Fruit fly (Drosophila melanogaster) whole organism, embryonic: Measurements from ENCODE around the gene DNAlig4.

Experiments
- ATbp ChIP-seq: fragments of 200-800 bp; sonication (Bioruptor generic); optimal IDR thresholded peaks from 2 replicates; lab custom pipeline; 2017; ENCODE audit warnings: missing biosample characterization, mild to moderate bottlenecking, missing genetic modification characterization, missing genetic modification reagents
- Asciz ChIP-seq: fragments of 200-800 bp; sonication (Bioruptor generic); optimal IDR thresholded peaks from 2 replicates; lab custom pipeline; 2017; ENCODE audit warnings: missing biosample characterization, mild to moderate bottlenecking, missing genetic modification characterization, missing genetic modification reagents
- Atf3 ChIP-seq: fragments of 200-800 bp; sonication (Bioruptor generic); optimal IDR thresholded peaks from 3 replicates; lab custom pipeline; 2016; ENCODE audit warnings: missing biosample characterization, missing genetic modification characterization
- Bteb2 ChIP-seq: fragments of 200-800 bp; sonication (Bioruptor generic); optimal IDR thresholded peaks from 2 replicates; lab custom pipeline; 2016; ENCODE audit warnings: missing biosample characterization, missing genetic modification characterization
- CG10147 ChIP-seq: fragments of 200-800 bp; sonication (Bioruptor generic); optimal IDR thresholded peaks from 2 replicates; lab custom pipeline; 2019; ENCODE audit warnings: missing biosample characterization, mild to moderate bottlenecking, missing genetic modification characterization, moderate library complexity
- CG10209 ChIP-seq: fragments of 200-800 bp; sonication (Bioruptor generic); optimal IDR thresholded peaks from 3 replicates; lab custom pipeline; 2017; ENCODE audit warnings: missing biosample characterization, mild to moderate bottlenecking, missing genetic modification characterization, missing genetic modification reagents
- CG12942 ChIP-seq: fragments of 200-800 bp; sonication (Bioruptor generic); optimal IDR thresholded peaks from 3 replicates; lab custom pipeline; 2016; ENCODE audit warnings: missing biosample characterization, missing genetic modification characterization
- CG13424 ChIP-seq: fragments of 200-800 bp; sonication (Bioruptor generic); optimal IDR thresholded peaks from 2 replicates; lab custom pipeline; 2019; ENCODE audit warnings: missing biosample characterization, mild to moderate bottlenecking, missing genetic modification characterization, moderate library complexity
- CG13775 ChIP-seq: fragments of 200-800 bp; sonication (Bioruptor generic); optimal IDR thresholded peaks from 3 replicates; lab custom pipeline; 2017; ENCODE audit warnings: missing biosample characterization, mild to moderate bottlenecking, missing genetic modification characterization
- CG17912 ChIP-seq: fragments of 200-800 bp; sonication (Bioruptor generic); optimal IDR thresholded peaks from 2 replicates; lab custom pipeline; 2018; ENCODE audit warnings: missing biosample characterization, mild to moderate bottlenecking, missing genetic modification characterization
- CG1792 ChIP-seq: fragments of 200-800 bp; sonication (Bioruptor generic); optimal IDR thresholded peaks from 2 replicates; lab custom pipeline; 2016; ENCODE audit warnings: missing biosample characterization, missing genetic modification characterization
- CG18262 ChIP-seq: fragments of 200-800 bp; optimal IDR thresholded peaks from 3 replicates; lab custom pipeline; 2019; ENCODE audit warnings: missing biosample characterization, mild to moderate bottlenecking, missing genetic modification characterization, moderate library complexity
- CG18764 ChIP-seq: fragments of 200-800 bp; sonication (Bioruptor generic); optimal IDR thresholded peaks from 3 replicates; lab custom pipeline; 2016; ENCODE audit warnings: missing biosample characterization, missing genetic modification characterization
- CG31365 ChIP-seq: fragments of 200-800 bp; sonication (Bioruptor generic); optimal IDR thresholded peaks from 2 replicates; lab custom pipeline; 2018; ENCODE audit warnings: missing biosample characterization, mild to moderate bottlenecking, missing genetic modification characterization
- CG31388 ChIP-seq: fragments of 200-800 bp; sonication (Bioruptor generic); optimal IDR thresholded peaks from 2 replicates; lab custom pipeline; 2016; ENCODE audit warnings: missing biosample characterization, missing genetic modification characterization
- CG4404 ChIP-seq: fragments of 200-800 bp; sonication (Bioruptor generic); IDR thresholded peaks from 2 replicates; pipeline ENCODE4 v1.3.6; 2022; ENCODE audit warnings: missing biosample characterization, missing genetic modification characterization
- CG5245 ChIP-seq: fragments of 200-800 bp; sonication (Bioruptor generic); optimal IDR thresholded peaks from 3 replicates; lab custom pipeline; 2016; ENCODE audit warnings: missing biosample characterization, missing genetic modification characterization
- CG6689 ChIP-seq: fragments of 200-800 bp; sonication (Bioruptor generic); IDR thresholded peaks from 2 replicates; pipeline ENCODE4 v1.3.6; 2022; ENCODE audit warnings: missing biosample characterization, missing genetic modification characterization
- CG6791 ChIP-seq: fragments of 200-800 bp; sonication (Bioruptor generic); IDR thresholded peaks from 3 replicates; pipeline ENCODE4 v1.3.6; 2022; ENCODE audit warnings: missing biosample characterization, missing genetic modification characterization; ENCODE audit not compliant: partially characterized antibody
- CG7745 ChIP-seq: fragments of 200-800 bp; sonication (Bioruptor generic); optimal IDR thresholded peaks from 2 replicates; lab custom pipeline; 2018; ENCODE audit warnings: missing biosample characterization, mild to moderate bottlenecking, missing genetic modification characterization, moderate library complexity
- CG8290 ChIP-seq, 3 experiments: fragments of 200-800 bp; sonication (Bioruptor generic); optimal IDR thresholded peaks; 2 replicates each; lab custom pipeline; 2016 to 2019; ENCODE audit warnings: missing biosample characterization in 3 of 3, missing genetic modification characterization in 3 of 3, mild to moderate bottlenecking in 2 of 3, moderate library complexity in 1 of 3
- CHES-1-like ChIP-seq: fragments of 200-800 bp; sonication (Bioruptor generic); optimal IDR thresholded peaks from 2 replicates; lab custom pipeline; 2016; ENCODE audit warnings: missing biosample characterization, missing genetic modification characterization
- Chrac-16 ChIP-seq: fragments of 200-800 bp; sonication (Bioruptor generic); optimal IDR thresholded peaks from 3 replicates; lab custom pipeline; 2016; ENCODE audit warnings: missing biosample characterization, missing genetic modification characterization
- Dbx ChIP-seq: fragments of 200-800 bp; sonication (Bioruptor generic); IDR thresholded peaks from 3 replicates; pipeline ENCODE4 v1.3.6; 2022; ENCODE audit warnings: missing biosample characterization, missing genetic modification characterization
- Dref ChIP-seq: fragments of 200-800 bp; sonication (Bioruptor generic); IDR thresholded peaks from 2 replicates; pipeline ENCODE4 v1.3.6; 2022; ENCODE audit warnings: missing biosample characterization, missing genetic modification characterization
- Usf ChIP-seq: fragments of 200-800 bp; sonication (Bioruptor generic); optimal IDR thresholded peaks from 2 replicates; lab custom pipeline; 2017; ENCODE audit warnings: missing genotype, missing biosample characterization, missing genetic modification characterization
- ase ChIP-seq: fragments of 200-800 bp; sonication (Bioruptor generic); IDR thresholded peaks from 3 replicates; pipeline ENCODE4 v1.3.6; 2022; ENCODE audit warnings: missing biosample characterization, missing genetic modification characterization
- ash1 ChIP-seq: fragments of 200-800 bp; sonication (Bioruptor generic); optimal IDR thresholded peaks from 2 replicates; lab custom pipeline; 2018; ENCODE audit warnings: missing biosample characterization, mild to moderate bottlenecking, missing genetic modification characterization
- bowl ChIP-seq: fragments of 200-800 bp; sonication (Bioruptor generic); IDR thresholded peaks from 2 replicates; pipeline ENCODE4 v1.3.6; 2022; ENCODE audit warnings: missing biosample characterization, missing genetic modification characterization
- br ChIP-seq: fragments of >200 bp; optimal IDR thresholded peaks from 2 replicates; lab custom pipeline; 2017
- bsh ChIP-seq, 2 experiments: fragments of 200-800 bp; sonication (Bioruptor generic); optimal IDR thresholded peaks; 2 replicates each; lab custom pipeline; 2017 to 2018; ENCODE audit warnings: mild to moderate bottlenecking in 2 of 2, missing biosample characterization in 2 of 2, missing genetic modification characterization in 2 of 2, moderate library complexity in 1 of 2
- cad ChIP-seq: fragments of >200 bp; optimal IDR thresholded peaks from 2 replicates; lab custom pipeline; 2017; ENCODE audit warnings: missing biosample characterization, missing genetic modification characterization
- caup ChIP-seq: fragments of 200-800 bp; sonication (Bioruptor generic); optimal IDR thresholded peaks from 3 replicates; lab custom pipeline; 2017; ENCODE audit warnings: missing biosample characterization, mild to moderate bottlenecking, missing genetic modification characterization, moderate library complexity; ENCODE audit not compliant: severe bottlenecking
- corto ChIP-seq: fragments of 200-800 bp; sonication (Bioruptor generic); optimal IDR thresholded peaks from 2 replicates; lab custom pipeline; 2016; ENCODE audit warnings: missing biosample characterization, mild to moderate bottlenecking, missing genetic modification characterization, moderate library complexity
- crp ChIP-seq, 2 experiments: fragments of 200-800 bp; sonication (Bioruptor generic); optimal IDR thresholded peaks; 2 replicates in 1 of 2; 3 replicates in 1 of 2; lab custom pipeline; 2017; ENCODE audit warnings: missing biosample characterization in 2 of 2, missing genetic modification characterization in 2 of 2, mild to moderate bottlenecking in 1 of 2, moderate library complexity in 1 of 2
- dan ChIP-seq: fragments of 200-800 bp; sonication (Bioruptor generic); IDR thresholded peaks from 2 replicates; pipeline ENCODE4 v1.3.6; 2022; ENCODE audit warnings: missing biosample characterization, missing genetic modification characterization
- disco-r ChIP-seq: fragments of 200-800 bp; sonication (Bioruptor generic); optimal IDR thresholded peaks from 2 replicates; lab custom pipeline; 2016; ENCODE audit warnings: missing biosample characterization, missing genetic modification characterization
- fd102C ChIP-seq: fragments of 200-800 bp; sonication (Bioruptor generic); optimal IDR thresholded peaks from 2 replicates; lab custom pipeline; 2018; ENCODE audit warnings: missing biosample characterization, mild to moderate bottlenecking, missing genetic modification characterization, moderate library complexity
- fd3F ChIP-seq: fragments of 200-800 bp; sonication (Bioruptor generic); optimal IDR thresholded peaks from 2 replicates; lab custom pipeline; 2018; ENCODE audit warnings: missing biosample characterization, mild to moderate bottlenecking, missing genetic modification characterization, moderate library complexity
- ftz-f1 ChIP-seq: fragments of 200-800 bp; sonication (Bioruptor generic); optimal IDR thresholded peaks from 2 replicates; lab custom pipeline; 2016; ENCODE audit warnings: missing biosample characterization, missing genetic modification characterization
- gce ChIP-seq: fragments of 200-800 bp; sonication (Bioruptor generic); IDR thresholded peaks from 3 replicates; pipeline ENCODE4 v1.3.6; 2022; ENCODE audit warnings: missing biosample characterization, missing genetic modification characterization
- gcm ChIP-seq: fragments of 200-800 bp; sonication (Bioruptor generic); optimal IDR thresholded peaks from 2 replicates; lab custom pipeline; 2019; ENCODE audit warnings: missing biosample characterization, mild to moderate bottlenecking, missing genetic modification characterization, moderate library complexity
- grau ChIP-seq: fragments of 200-800 bp; optimal IDR thresholded peaks from 3 replicates; lab custom pipeline; 2019; ENCODE audit warnings: missing biosample characterization, mild to moderate bottlenecking, missing genetic modification characterization, moderate library complexity
- hth ChIP-seq: fragments of >200 bp; optimal IDR thresholded peaks from 2 replicates; lab custom pipeline; 2017; ENCODE audit warnings: inconsistent platforms
- klu ChIP-seq: fragments of 200-800 bp; sonication (Bioruptor generic); IDR thresholded peaks from 2 replicates; pipeline ENCODE4 v1.3.6; 2022; ENCODE audit warnings: missing biosample characterization, missing genetic modification characterization
- ranshi ChIP-seq: fragments of 200-800 bp; sonication (Bioruptor generic); IDR thresholded peaks from 2 replicates; pipeline ENCODE4 v1.3.6; 2022; ENCODE audit warnings: missing biosample characterization, missing genetic modification characterization
- run ChIP-seq: fragments of 200-800 bp; sonication (Bioruptor generic); optimal IDR thresholded peaks from 3 replicates; lab custom pipeline; 2018; ENCODE audit warnings: missing biosample characterization, mild to moderate bottlenecking, missing genetic modification characterization
- sens ChIP-seq: fragments of 200-800 bp; sonication (Bioruptor generic); peaks from one replicate; lab custom pipeline; 2016; ENCODE audit warnings: missing biosample characterization, missing genetic modification characterization
- slp2 ChIP-seq: fragments of 200-800 bp; sonication (Bioruptor generic); optimal IDR thresholded peaks from 2 replicates; lab custom pipeline; 2016; ENCODE audit warnings: missing biosample characterization, missing genetic modification characterization
- stc ChIP-seq: fragments of 200-800 bp; sonication (Bioruptor generic); IDR thresholded peaks from 2 replicates; pipeline ENCODE4 v1.3.6; 2022; ENCODE audit warnings: missing biosample characterization, missing genetic modification characterization
- tll ChIP-seq, 2 experiments: fragments of 200-800 bp in 1 of 2; fragments of >200 bp in 1 of 2; sonication (Bioruptor generic) in 1 of 2; optimal IDR thresholded peaks; 2 replicates each; lab custom pipeline; 2017 to 2019; ENCODE audit warnings: missing biosample characterization in 2 of 2, missing genetic modification characterization in 2 of 2, mild to moderate bottlenecking in 1 of 2, moderate library complexity in 1 of 2
- zfh2 ChIP-seq: fragments of 200-800 bp; sonication (Bioruptor generic); optimal IDR thresholded peaks from 2 replicates; lab custom pipeline; 2016; ENCODE audit warnings: missing biosample characterization, missing genetic modification characterization

DNAlig4 gene

DNA sequence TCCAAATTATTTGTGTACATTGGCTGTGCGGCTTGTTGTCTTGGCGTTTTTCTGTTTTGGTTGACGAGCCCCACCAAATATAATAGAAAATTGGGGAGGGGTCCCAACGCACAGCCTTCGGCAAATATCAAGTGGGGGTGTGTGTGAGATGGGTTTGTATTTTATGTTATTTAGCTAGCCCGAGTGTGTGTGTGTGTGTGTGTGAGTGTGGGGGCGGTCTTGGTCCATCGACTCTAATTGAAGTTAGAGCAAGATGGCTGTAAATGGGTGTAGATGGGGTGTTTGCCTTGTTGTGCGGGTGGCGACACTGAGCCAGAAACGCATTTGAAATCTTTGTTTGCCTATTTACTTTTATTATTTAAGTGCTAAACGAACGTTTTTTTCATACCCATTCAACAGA lies 35.0 kb downstream of the DNAlig4 start (continued):
- TF ChIP-seq fd102C: no peak
- TF ChIP-seq ATbp (GFP tag; lab: Kevin White, UChicago): peak; percentile 51
- no peak for TF ChIP-seq ase (GFP tag; lab: Robert Waterston, UW)
- TF ChIP-seq gcm (GFP tag; lab: Kevin White, UChicago): peak; percentile 11
- TF ChIP-seq stc (GFP tag; lab: Robert Waterston, UW): no peak
- no peak for TF ChIP-seq CG17912 (GFP tag; lab: Kevin White, UChicago)
- no peak for TF ChIP-seq cad (GFP tag; lab: Kevin White, UChicago)
- peak; percentile 9 for TF ChIP-seq CG10209 (GFP tag; lab: Kevin White, UChicago)
- no peak for TF ChIP-seq bsh (GFP tag; optimal IDR thresholded peaks at IDR 0.05; lab: Kevin White, UChicago)
- TF ChIP-seq CG6689 (GFP tag; lab: Robert Waterston, UW): no peak
- TF ChIP-seq slp2 (GFP tag; lab: Kevin White, UChicago): no peak
- peak; percentile 36 for TF ChIP-seq Asciz (GFP tag; lab: Kevin White, UChicago)
- no peak for TF ChIP-seq Usf
- TF ChIP-seq CG5245 (GFP tag; lab: Kevin White, UChicago): no peak
- TF ChIP-seq CG31388: no peak
- peak; percentile 0 for TF ChIP-seq disco-r (GFP tag; lab: Kevin White, UChicago)
- no peak for TF ChIP-seq hth
- TF ChIP-seq Bteb2 (GFP tag; lab: Kevin White, UChicago): no peak
- no peak for TF ChIP-seq dan
- no peak for TF ChIP-seq crp (GFP tag; optimal IDR thresholded peaks at IDR 0.05; lab: Kevin White, UChicago)
- no peak for TF ChIP-seq corto (GFP tag; lab: Kevin White, UChicago)
- TF ChIP-seq br (lab: Kevin White, UChicago): no peak
- TF ChIP-seq tll (GFP tag; optimal IDR thresholded peaks at IDR 0.05; lab: Kevin White, UChicago): no peak
- TF ChIP-seq bowl (GFP tag; lab: Robert Waterston, UW): no peak
- TF ChIP-seq CG7745 (tag; lab: Kevin White, UChicago): no peak
- TF ChIP-seq ranshi (GFP tag; lab: Robert Waterston, UW): no peak
- no peak for TF ChIP-seq run (tag; lab: Kevin White, UChicago)
- no peak for TF ChIP-seq CG18262 (tag; lab: Kevin White, UChicago)
- no peak for TF ChIP-seq fd3F (GFP tag; lab: Kevin White, UChicago)
- TF ChIP-seq CG12942 (GFP tag; lab: Kevin White, UChicago): no peak
- no peak for TF ChIP-seq klu (GFP tag; lab: Robert Waterston, UW)
- 0 out of 3 replicates have a peak, but pooled peaks have one; percentile 40 for TF ChIP-seq Dbx (GFP tag; lab: Robert Waterston, UW)
- no peak for TF ChIP-seq sens (GFP tag; lab: Kevin White, UChicago)
- peak; percentile 10 for TF ChIP-seq caup (GFP tag; lab: Kevin White, UChicago)
- TF ChIP-seq grau (tag; lab: Kevin White, UChicago): no peak
- TF ChIP-seq CG6791 (GFP tag; lab: Robert Waterston, UW): no peak
- TF ChIP-seq CG4404 (GFP tag; lab: Robert Waterston, UW): no peak
- no peak for TF ChIP-seq Dref (GFP tag; lab: Robert Waterston, UW)
- no peak for TF ChIP-seq CHES-1-like (GFP tag; lab: Kevin White, UChicago)
- TF ChIP-seq CG13775 (GFP tag; lab: Kevin White, UChicago): no peak
- TF ChIP-seq CG13424: no peak
- TF ChIP-seq Atf3: no peak
- TF ChIP-seq CG8290 (GFP tag; optimal IDR thresholded peaks at IDR 0.05; lab: Kevin White, UChicago): no peak
- TF ChIP-seq CG8290 (tag; optimal IDR thresholded peaks at IDR 0.05; lab: Kevin White, UChicago): peak in 1 of 2 experiments; percentile 47
- TF ChIP-seq ash1: no peak
- no peak for TF ChIP-seq CG10147 (GFP tag; lab: Kevin White, UChicago)
- no peak for TF ChIP-seq gce (GFP tag; lab: Robert Waterston, UW)
- no peak for TF ChIP-seq zfh2 (GFP tag; lab: Kevin White, UChicago)
- no peak for TF ChIP-seq Chrac-16 (GFP tag; lab: Kevin White, UChicago)
- TF ChIP-seq CG31365 (tag; lab: Kevin White, UChicago): peak; percentile 6
- TF ChIP-seq CG18764 (GFP tag; lab: Kevin White, UChicago): no peak
- TF ChIP-seq ftz-f1 (GFP tag; lab: Kevin White, UChicago): no peak
- no peak for TF ChIP-seq CG1792 (GFP tag; lab: Kevin White, UChicago)
